Worm (Caenorhabditis elegans) whole organism, L3 larva: Measurements from ENCODE around the gene sur-5.

ENCODE experiments used
- ama-1 ChIP-seq: fragments of 150-350 bp; optimal IDR thresholded peaks from 2 replicates; lab custom pipeline; 2018
- egl-27 ChIP-seq: sonication (generic microtip); optimal IDR thresholded peaks from 4 replicates; lab custom pipeline; 2017; ENCODE audit warnings: missing biosample characterization, missing genetic modification reagents, missing genetic modification characterization
- elt-1 ChIP-seq: fragments of 150-350 bp; optimal IDR thresholded peaks from 2 replicates; lab custom pipeline; 2014; ENCODE audit warnings: missing biosample characterization, missing genetic modification characterization
- nhr-237 ChIP-seq: fragments of 150-350 bp; optimal IDR thresholded peaks from 2 replicates; lab custom pipeline; 2014; ENCODE audit warnings: missing biosample characterization, missing genetic modification characterization
- pha-4 ChIP-seq: fragments of 150-350 bp; optimal IDR thresholded peaks from 2 replicates; lab custom pipeline; 2014; ENCODE audit warnings: missing biosample characterization, missing genetic modification reagents, missing genetic modification characterization
- pqm-1 ChIP-seq: fragments of 150-350 bp; optimal IDR thresholded peaks from 2 replicates; lab custom pipeline; 2017; ENCODE audit warnings: missing biosample characterization, missing genetic modification characterization, inconsistent platforms
- sea-2 ChIP-seq: fragments of 150-350 bp; sonication (generic microtip); optimal IDR thresholded peaks from 4 replicates; lab custom pipeline; 2014; ENCODE audit warnings: missing biosample characterization, missing genetic modification reagents, missing genetic modification characterization
- skn-1 ChIP-seq: fragments of 150-350 bp; optimal IDR thresholded peaks from 2 replicates; lab custom pipeline; 2014; ENCODE audit warnings: missing biosample characterization, missing genetic modification characterization
- unc-39 ChIP-seq: sonication (generic microtip); optimal IDR thresholded peaks from 4 replicates; lab custom pipeline; 2017; ENCODE audit warnings: missing biosample characterization, missing genetic modification characterization

ce11 chrX:7320115-7320711, 14.8 kb upstream of the sur-5 start, which contains the start of gene spp-5:
- no peak for TF ChIP-seq nhr-237
- TF ChIP-seq skn-1 (tag; lab: Kevin White, UChicago), result no peak
- TF ChIP-seq sea-2, result no peak
- peak; percentile 78 for TF ChIP-seq pha-4 (tag; lab: Kevin White, UChicago)
- peak; percentile 41 for TF ChIP-seq ama-1
- peak; percentile 97 for TF ChIP-seq pqm-1 (tag; lab: Kevin White, UChicago)
- TF ChIP-seq unc-39 (tag; lab: Kevin White, UChicago), result no peak
- TF ChIP-seq elt-1, result no peak
- no peak for TF ChIP-seq egl-27 (tag; lab: Kevin White, UChicago)
